Worm (Caenorhabditis elegans): ENCODE data around the gene ZK105.11.
A peak's percentile ranks its signal among the peaks of the same experiment; 100 is the strongest.

The ZK105.11 gene

ce11 chrV:7744068-7744467 is 35.6 kb upstream of the ZK105.11 start (continued):
- TF ChIP-seq fkh-10 (GFP tag; optimal IDR thresholded peaks at IDR 0.05) (no peak), lin-13 (GFP tag; optimal IDR thresholded peaks at IDR 0.05) (no peak), dmd-8 (GFP tag; IDR thresholded peaks at IDR 0.05) (no peak), pqm-1 (tag; optimal IDR thresholded peaks at IDR 0.05) (peak; percentile 53), ceh-62 (tag; optimal IDR thresholded peaks at IDR 0.05) (no peak), daf-16 (GFP tag; optimal IDR thresholded peaks at IDR 0.05) (peak in 1 of 2 experiments; percentile 69), daf-16 (tag; optimal IDR thresholded peaks at IDR 0.05) (peak; percentile 89), attf-4 (tag; optimal IDR thresholded peaks at IDR 0.05) (no peak), dmd-9 (GFP tag; IDR thresholded peaks at IDR 0.05) (no peak), ceh-44 (GFP tag; IDR thresholded peaks at IDR 0.05) (no peak), F49E8.2 (tag; optimal IDR thresholded peaks at IDR 0.05; ENCODE audit: borderline replicate concordance) (no peak), tag-97 (GFP tag; IDR thresholded peaks at IDR 0.05) (no peak), mes-2 (tag; optimal IDR thresholded peaks at IDR 0.05; ENCODE audit: poor library complexity, severe bottlenecking) (peak; percentile 29), hlh-11 (tag; optimal IDR thresholded peaks at IDR 0.05) (peak; percentile 97), egl-27 (tag; optimal IDR thresholded peaks at IDR 0.05) (no peak), lin-39 (tag; optimal IDR thresholded peaks at IDR 0.05) (no peak), ceh-20 (GFP tag; IDR thresholded peaks at IDR 0.05) (peak; percentile 80), F44E2.7 (GFP tag; IDR thresholded peaks at IDR 0.05) (no peak), fos-1 (tag; optimal IDR thresholded peaks at IDR 0.05) (no peak), arid-1 (GFP tag; conservative IDR thresholded peaks at IDR 0.05) (no peak), nhr-77 (tag; optimal IDR thresholded peaks at IDR 0.05) (peak; percentile 25), cey-2 (tag; optimal IDR thresholded peaks at IDR 0.05; ENCODE audit: borderline replicate concordance, insufficient read depth) (no peak), Y48G9A.11 (GFP tag; IDR thresholded peaks at IDR 0.05) (no peak), Y5F2A.4 (GFP tag; optimal IDR thresholded peaks at IDR 0.05) (no peak), lin-1 (GFP tag; IDR thresholded peaks at IDR 0.05) (peak; percentile 94), zfp-2 (tag; optimal IDR thresholded peaks at IDR 0.05) (no peak), mdl-1 (tag; optimal IDR thresholded peaks at IDR 0.05) (peak in 1 of 2 experiments; percentile 2), nhr-102 (tag; optimal IDR thresholded peaks at IDR 0.05) (peak; percentile 85), T20F7.1 (GFP tag; optimal IDR thresholded peaks at IDR 0.05) (peak; percentile 37), spr-3 (GFP tag; optimal IDR thresholded peaks at IDR 0.05) (no peak), daf-12 (tag; optimal IDR thresholded peaks at IDR 0.05) (no peak), snpc-1.2 (GFP tag; IDR thresholded peaks at IDR 0.05) (no peak), zag-1 (tag; optimal IDR thresholded peaks at IDR 0.05) (no peak), madf-9 (GFP tag; conservative IDR thresholded peaks at IDR 0.05) (no peak), aly-2 (tag; optimal IDR thresholded peaks at IDR 0.05) (no peak), daf-19 (GFP tag; conservative IDR thresholded peaks at IDR 0.05) (no peak), set-16 (GFP tag; IDR thresholded peaks at IDR 0.05) (peak; percentile 41; the same call in 1 of the 2 replicates), T26A8.4 (GFP tag; IDR thresholded peaks at IDR 0.05) (0 out of 2 replicates have a peak, but pooled peaks have one; percentile 47), lin-15B (tag; optimal IDR thresholded peaks at IDR 0.05) (no peak), nhr-11 (tag; optimal IDR thresholded peaks at IDR 0.05) (no peak), dpl-1 (GFP tag; optimal IDR thresholded peaks at IDR 0.05) (no peak), ceh-82 (tag; optimal IDR thresholded peaks at IDR 0.05) (no peak), saeg-2 (GFP tag; IDR thresholded peaks at IDR 0.05) (peak; percentile 80; the same call in 1 of the 2 replicates), spr-1 (tag; optimal IDR thresholded peaks at IDR 0.05) (no peak), dve-1 (tag; optimal IDR thresholded peaks at IDR 0.05; ENCODE audit: insufficient read depth) (peak; percentile 97), nhr-10 (tag; optimal IDR thresholded peaks at IDR 0.05) (no peak), lsy-2 (tag; optimal IDR thresholded peaks at IDR 0.05) (peak in 1 of 2 experiments; percentile 8), sdz-12 (GFP tag; optimal IDR thresholded peaks at IDR 0.05) (no peak), ceh-32 (tag; optimal IDR thresholded peaks at IDR 0.05; ENCODE audit: poor library complexity) (no peak), nhr-6 (tag; optimal IDR thresholded peaks at IDR 0.05) (no peak), ces-1 (GFP tag; optimal IDR thresholded peaks at IDR 0.05) (no peak), mdt-29 (GFP tag; IDR thresholded peaks at IDR 0.05) (peak; percentile 63; the same call in 1 of the 2 replicates)
